Fruit fly (Drosophila melanogaster) whole organism, wandering third instar larva: ENCODE measurements around the gene CG14852.

Experiments
- Abd-B ChIP-seq: fragments of >200 bp; optimal IDR thresholded peaks from 2 replicates; lab custom pipeline; 2017; ENCODE audit warnings: missing biosample characterization, missing genetic modification characterization
- CG9705 ChIP-seq: fragments of 200-800 bp; sonication (Bioruptor generic); optimal IDR thresholded peaks from 2 replicates; lab custom pipeline; 2018; ENCODE audit warnings: missing biosample characterization, mild to moderate bottlenecking, missing genetic modification characterization
- Dfd ChIP-seq: fragments of >200 bp; optimal IDR thresholded peaks from 2 replicates; lab custom pipeline; 2017; ENCODE audit warnings: missing biosample characterization, missing genetic modification characterization
- Hr78 ChIP-seq: fragments of >200 bp; optimal IDR thresholded peaks from 2 replicates; lab custom pipeline; 2017; ENCODE audit warnings: missing biosample characterization, missing genetic modification characterization
- OdsH ChIP-seq: fragments of 200-800 bp; sonication (Bioruptor generic); optimal IDR thresholded peaks from 2 replicates; lab custom pipeline; 2016; ENCODE audit warnings: missing biosample characterization, mild to moderate bottlenecking, missing genetic modification characterization
- br ChIP-seq: fragments of 200-800 bp; sonication (Bioruptor generic); optimal IDR thresholded peaks from 2 replicates; lab custom pipeline; 2016; ENCODE audit warnings: missing biosample characterization, missing genetic modification characterization
- fru ChIP-seq: fragments of 200-800 bp; sonication (Bioruptor generic); optimal IDR thresholded peaks from 3 replicates; lab custom pipeline; 2016; ENCODE audit warnings: missing biosample characterization, mild to moderate bottlenecking, missing genetic modification characterization
- h ChIP-seq: fragments of 200-800 bp; sonication (Bioruptor generic); optimal IDR thresholded peaks from 3 replicates; lab custom pipeline; 2016; ENCODE audit warnings: missing biosample characterization, mild to moderate bottlenecking, missing genetic modification characterization
- lola ChIP-seq: fragments of >200 bp; optimal IDR thresholded peaks from 2 replicates; lab custom pipeline; 2017; ENCODE audit warnings: missing biosample characterization, missing genetic modification characterization
- psq ChIP-seq: fragments of 200-800 bp; sonication (Bioruptor generic); optimal IDR thresholded peaks from 3 replicates; lab custom pipeline; 2017; ENCODE audit warnings: missing biosample characterization, mild to moderate bottlenecking, missing genetic modification characterization, moderate library complexity
- rgr ChIP-seq: fragments of 200-800 bp; sonication (Bioruptor generic); optimal IDR thresholded peaks from 3 replicates; lab custom pipeline; 2016; ENCODE audit warnings: missing biosample characterization, mild to moderate bottlenecking, missing genetic modification characterization
- sv ChIP-seq: fragments of 200-800 bp; sonication (Bioruptor generic); optimal IDR thresholded peaks from 3 replicates; lab custom pipeline; 2016; ENCODE audit warnings: missing biosample characterization, missing genetic modification characterization
- woc ChIP-seq: sonication (Bioruptor generic); optimal IDR thresholded peaks from 2 replicates; lab custom pipeline; 2016; ENCODE audit warnings: missing biosample characterization, mild to moderate bottlenecking, missing genetic modification characterization

dm6 chr3R:14608892-14609692 lies 43.4 kb downstream of the CG14852 start, which contains the start of gene CG14853:
- no peak for TF ChIP-seq lola (GFP tag; lab: Kevin White, UChicago)
- no peak for TF ChIP-seq woc (GFP tag; lab: Kevin White, UChicago)
- no peak for TF ChIP-seq Dfd (GFP tag; lab: Kevin White, UChicago)
- TF ChIP-seq sv (GFP tag; lab: Kevin White, UChicago), result no peak
- TF ChIP-seq OdsH (GFP tag; lab: Kevin White, UChicago), result peak; percentile 30
- peak; percentile 18 for TF ChIP-seq psq (GFP tag; lab: Kevin White, UChicago)
- no peak for TF ChIP-seq br
- TF ChIP-seq Hr78, result no peak
- TF ChIP-seq h, result no peak
- TF ChIP-seq fru (GFP tag; lab: Kevin White, UChicago), result no peak
- TF ChIP-seq CG9705 (GFP tag; lab: Kevin White, UChicago), result no peak
- TF ChIP-seq rgr, result peak; percentile 48
- TF ChIP-seq Abd-B, result no peak
